Worm (Caenorhabditis elegans) whole organism, mixed stage, embryonic: ENCODE measurements around the gene srsx-33.

Experiments
- ces-1 ChIP-seq: fragments of 150-350 bp; optimal IDR thresholded peaks from 2 replicates; lab custom pipeline; 2014; ENCODE audit warnings: missing biosample characterization, missing genetic modification reagents, missing genetic modification characterization
- drap-1 ChIP-seq: fragments of 200-800 bp; sonication (Bioruptor generic); optimal IDR thresholded peaks from 3 replicates; lab custom pipeline; 2018; ENCODE audit warnings: mild to moderate bottlenecking, missing genetic modification characterization, missing compliant biosample characterization
- lsy-2 ChIP-seq: fragments of 150-350 bp; optimal IDR thresholded peaks from 2 replicates; lab custom pipeline; 2014; ENCODE audit warnings: missing biosample characterization, missing genetic modification characterization

ce11 chrV:11290888-11291287 is 38.6 kb upstream of the srsx-33 start, which contains the start of gene C03E10.1:
- no peak for TF ChIP-seq lsy-2
- TF ChIP-seq ces-1 (GFP tag; lab: Kevin White, UChicago), result no peak
- no peak for TF ChIP-seq drap-1 (GFP tag; lab: Kevin White, UChicago)
